Fruit fly (Drosophila melanogaster) whole organism, prepupa: ENCODE measurements around the gene CG10041.

ENCODE experiments used
- CG31627 ChIP-seq: fragments of 200-800 bp; sonication (Bioruptor generic); optimal IDR thresholded peaks from 3 replicates; lab custom pipeline; 2016; ENCODE audit warnings: missing biosample characterization, missing genetic modification characterization
- Gug ChIP-seq: fragments of 200-800 bp; sonication (Bioruptor generic); IDR thresholded peaks from 2 replicates; pipeline ENCODE4 v1.3.6; 2022; ENCODE audit warnings: missing biosample characterization, missing genetic modification characterization
- dac ChIP-seq: fragments of 200-800 bp; sonication (Bioruptor generic); optimal IDR thresholded peaks from 2 replicates; lab custom pipeline; 2017; ENCODE audit warnings: missing biosample characterization, mild to moderate bottlenecking, missing genetic modification characterization
- spab ChIP-seq: fragments of 200-800 bp; sonication (Bioruptor generic); optimal IDR thresholded peaks from 2 replicates; lab custom pipeline; 2017; ENCODE audit warnings: missing biosample characterization, mild to moderate bottlenecking, missing genetic modification characterization, missing genetic modification reagents

dm6 chr3R:12329827-12330226, 22.1 kb downstream of the CG10041 start:
- TF ChIP-seq spab (GFP tag; lab: Kevin White, UChicago) (no peak), Gug (no peak), dac (GFP tag; lab: Kevin White, UChicago) (no peak), CG31627 (GFP tag; lab: Kevin White, UChicago) (no peak)
